Fruit fly (Drosophila melanogaster) whole organism, embryonic: ENCODE measurements around the gene CG8326.

ENCODE experiments used
- CG12299 ChIP-seq: fragments of 200-800 bp; sonication (Bioruptor generic); optimal IDR thresholded peaks from 2 replicates; lab custom pipeline; 2018; ENCODE audit warnings: missing biosample characterization, mild to moderate bottlenecking, missing genetic modification characterization
- CG17568 ChIP-seq: fragments of 200-800 bp; sonication (Bioruptor generic); optimal IDR thresholded peaks from 2 replicates; lab custom pipeline; 2018; ENCODE audit warnings: missing biosample characterization, mild to moderate bottlenecking, missing genetic modification characterization, moderate library complexity
- CG17802 ChIP-seq: fragments of 200-800 bp; sonication (Bioruptor generic); optimal IDR thresholded peaks from 2 replicates; lab custom pipeline; 2018; ENCODE audit warnings: missing biosample characterization, mild to moderate bottlenecking, missing genetic modification characterization, moderate library complexity
- CG2712 ChIP-seq: fragments of 200-800 bp; optimal IDR thresholded peaks from 3 replicates; lab custom pipeline; 2019; ENCODE audit warnings: missing biosample characterization, mild to moderate bottlenecking, missing genetic modification characterization, moderate library complexity
- CG34376 ChIP-seq: fragments of 200-800 bp; sonication (Bioruptor generic); optimal IDR thresholded peaks from 2 replicates; lab custom pipeline; 2018; ENCODE audit warnings: missing biosample characterization, mild to moderate bottlenecking, missing genetic modification characterization
- CG7987 ChIP-seq: fragments of 200-800 bp; sonication (Bioruptor generic); optimal IDR thresholded peaks from 2 replicates; lab custom pipeline; 2018; ENCODE audit warnings: missing biosample characterization, mild to moderate bottlenecking, missing genetic modification characterization, moderate library complexity
- HLHmδ ChIP-seq: fragments of 200-800 bp; sonication (Bioruptor generic); optimal IDR thresholded peaks from 2 replicates; lab custom pipeline; 2018; ENCODE audit warnings: missing biosample characterization, mild to moderate bottlenecking, missing genetic modification characterization, moderate library complexity
- Max ChIP-seq: fragments of 200-800 bp; sonication (Bioruptor generic); optimal IDR thresholded peaks from 2 replicates; lab custom pipeline; 2016; ENCODE audit warnings: missing biosample characterization, mild to moderate bottlenecking, missing genetic modification characterization
- Sox102F ChIP-seq: fragments of 200-800 bp; sonication (Bioruptor generic); optimal IDR thresholded peaks from 2 replicates; lab custom pipeline; 2018; ENCODE audit warnings: missing biosample characterization, mild to moderate bottlenecking, missing genetic modification characterization, moderate library complexity
- amos ChIP-seq: fragments of 200-800 bp; sonication (Bioruptor generic); IDR thresholded peaks from 2 replicates; pipeline ENCODE4 v1.3.6; 2022; ENCODE audit warnings: missing biosample characterization, missing genetic modification characterization; ENCODE audit not compliant: partially characterized antibody
- ftz-f1 ChIP-seq: fragments of 200-800 bp; sonication (Bioruptor generic); optimal IDR thresholded peaks from 2 replicates; lab custom pipeline; 2016; ENCODE audit warnings: missing biosample characterization, missing genetic modification characterization
- sens-2 ChIP-seq: fragments of 200-800 bp; sonication (Bioruptor generic); IDR thresholded peaks from 2 replicates; pipeline ENCODE4 v1.3.6; 2022; ENCODE audit warnings: missing biosample characterization, missing genetic modification characterization
- zen ChIP-seq: fragments of 200-800 bp; sonication (Bioruptor generic); optimal IDR thresholded peaks from 3 replicates; lab custom pipeline; 2018; ENCODE audit warnings: missing biosample characterization, mild to moderate bottlenecking, missing genetic modification characterization, moderate library complexity

- TF ChIP-seq CG12299 (tag; lab: Kevin White, UChicago) (no peak), zen (no peak), CG17568 (GFP tag; lab: Kevin White, UChicago) (no peak), CG34376 (GFP tag; lab: Kevin White, UChicago) (no peak), Sox102F (GFP tag; lab: Kevin White, UChicago) (no peak), ftz-f1 (GFP tag; lab: Kevin White, UChicago) (no peak), CG2712 (tag; lab: Kevin White, UChicago) (no peak), CG7987 (GFP tag; lab: Kevin White, UChicago) (no peak), sens-2 (no peak), Max (GFP tag; lab: Kevin White, UChicago) (no peak), amos (GFP tag; lab: Robert Waterston, UW) (no peak), CG17802 (tag; lab: Kevin White, UChicago) (no peak), HLHmδ (GFP tag; lab: Kevin White, UChicago) (no peak)
These were observed 17.8 kb downstream of the CG8326 start for dm6 chrX:17611455-17611854.
